Fruit fly (Drosophila melanogaster) whole organism, embryonic: ENCODE measurements around the gene CG10730.

Experiments
- Antp ChIP-seq: fragments of 200-800 bp; sonication (Bioruptor generic); optimal IDR thresholded peaks from 3 replicates; lab custom pipeline; 2016; ENCODE audit warnings: missing biosample characterization, missing genetic modification characterization
- CG10431 ChIP-seq: fragments of 200-800 bp; sonication (Bioruptor generic); optimal IDR thresholded peaks from 3 replicates; lab custom pipeline; 2018; ENCODE audit warnings: missing biosample characterization, mild to moderate bottlenecking, missing genetic modification characterization
- CG11247 ChIP-seq: fragments of 200-800 bp; sonication (Bioruptor generic); IDR thresholded peaks from 2 replicates; pipeline ENCODE4 v1.3.6; 2022; ENCODE audit warnings: missing biosample characterization, missing genetic modification characterization
- CG13287 ChIP-seq: fragments of 200-800 bp; sonication (Bioruptor generic); IDR thresholded peaks from 2 replicates; pipeline ENCODE4 v1.3.6; 2022; ENCODE audit warnings: missing biosample characterization, missing genetic modification characterization; ENCODE audit not compliant: partially characterized antibody
- CG15073 ChIP-seq: fragments of 200-800 bp; sonication (Bioruptor generic); optimal IDR thresholded peaks from 2 replicates; lab custom pipeline; 2016; ENCODE audit warnings: missing biosample characterization, missing genetic modification characterization
- CG17359 ChIP-seq: fragments of 200-800 bp; sonication (Bioruptor generic); optimal IDR thresholded peaks from 3 replicates; lab custom pipeline; 2018; ENCODE audit warnings: missing biosample characterization, mild to moderate bottlenecking, missing genetic modification characterization, moderate library complexity
- CG18262 ChIP-seq: fragments of 200-800 bp; optimal IDR thresholded peaks from 3 replicates; lab custom pipeline; 2019; ENCODE audit warnings: missing biosample characterization, mild to moderate bottlenecking, missing genetic modification characterization, moderate library complexity
- CG2199 ChIP-seq: fragments of 200-800 bp; sonication (Bioruptor generic); IDR thresholded peaks from 3 replicates; pipeline ENCODE4 v1.3.6; 2022; ENCODE audit warnings: missing biosample characterization, missing genetic modification characterization
- CG30403 ChIP-seq: fragments of 200-800 bp; sonication (Bioruptor generic); optimal IDR thresholded peaks from 3 replicates; lab custom pipeline; 2016; ENCODE audit warnings: missing biosample characterization, missing genetic modification characterization
- CG33213 ChIP-seq: fragments of 200-800 bp; sonication (Bioruptor generic); optimal IDR thresholded peaks from 3 replicates; lab custom pipeline; 2016; ENCODE audit warnings: missing biosample characterization, missing genetic modification characterization
- CG34422 ChIP-seq: fragments of 200-800 bp; sonication (Bioruptor generic); IDR thresholded peaks from 3 replicates; pipeline ENCODE4 v1.3.6; 2022; ENCODE audit warnings: missing biosample characterization, missing genetic modification characterization
- CG3847 ChIP-seq: fragments of 200-800 bp; sonication (Bioruptor generic); IDR thresholded peaks from 2 replicates; pipeline ENCODE4 v1.3.6; 2022; ENCODE audit warnings: missing biosample characterization, missing genetic modification characterization
- CG4282 ChIP-seq: fragments of 200-800 bp; sonication (Bioruptor generic); optimal IDR thresholded peaks from 2 replicates; lab custom pipeline; 2016; ENCODE audit warnings: missing biosample characterization, missing genetic modification characterization
- CG5180 ChIP-seq: fragments of 200-800 bp; sonication (Bioruptor generic); optimal IDR thresholded peaks from 3 replicates; lab custom pipeline; 2017; ENCODE audit warnings: missing biosample characterization, missing genetic modification characterization, mild to moderate bottlenecking, moderate library complexity, missing genetic modification reagents
- CG5245 ChIP-seq: fragments of 200-800 bp; sonication (Bioruptor generic); optimal IDR thresholded peaks from 3 replicates; lab custom pipeline; 2016; ENCODE audit warnings: missing biosample characterization, missing genetic modification characterization
- CG7963 ChIP-seq: fragments of 200-800 bp; sonication (Bioruptor generic); IDR thresholded peaks from 3 replicates; pipeline ENCODE4 v1.3.6; 2022; ENCODE audit warnings: missing biosample characterization, missing genetic modification characterization; ENCODE audit not compliant: partially characterized antibody
- CG8281 ChIP-seq: fragments of 200-800 bp; sonication (Bioruptor generic); optimal IDR thresholded peaks from 2 replicates; lab custom pipeline; 2018; ENCODE audit warnings: missing biosample characterization, mild to moderate bottlenecking, missing genetic modification characterization, moderate library complexity
- CkIIα-i1 ChIP-seq: fragments of 200-800 bp; sonication (Bioruptor generic); IDR thresholded peaks from 2 replicates; pipeline ENCODE4 v1.3.6; 2022; ENCODE audit warnings: missing biosample characterization, missing genetic modification characterization
- D ChIP-seq, 2 experiments: fragments of 200-800 bp in 1 of 2; fragments of >200 bp in 1 of 2; sonication (Bioruptor generic) in 1 of 2; optimal IDR thresholded peaks; 2 replicates in 1 of 2; 3 replicates in 1 of 2; lab custom pipeline; 2017; ENCODE audit warnings: mild to moderate bottlenecking in 1 of 2, missing biosample characterization in 1 of 2, missing genetic modification characterization in 1 of 2, missing genetic modification reagents in 1 of 2
- Fer1 ChIP-seq: fragments of 200-800 bp; sonication (Bioruptor generic); optimal IDR thresholded peaks from 2 replicates; lab custom pipeline; 2017; ENCODE audit warnings: missing biosample characterization, mild to moderate bottlenecking, missing genetic modification characterization
- Fer2 ChIP-seq: fragments of 200-800 bp; sonication (Bioruptor generic); optimal IDR thresholded peaks from 2 replicates; lab custom pipeline; 2018; ENCODE audit warnings: missing biosample characterization, mild to moderate bottlenecking, missing genetic modification characterization, moderate library complexity
- H15 ChIP-seq: fragments of 200-800 bp; sonication (Bioruptor generic); IDR thresholded peaks from 3 replicates; pipeline ENCODE4 v1.3.6; 2022; ENCODE audit warnings: missing biosample characterization, missing genetic modification characterization
- Hand ChIP-seq: fragments of 200-800 bp; sonication (Bioruptor generic); optimal IDR thresholded peaks from 2 replicates; lab custom pipeline; 2017; ENCODE audit warnings: mild to moderate bottlenecking, missing biosample characterization, missing genetic modification reagents, missing genetic modification characterization
- Hmr ChIP-seq: fragments of 200-800 bp; sonication (Bioruptor generic); optimal IDR thresholded peaks from 3 replicates; lab custom pipeline; 2017; ENCODE audit warnings: mild to moderate bottlenecking, missing biosample characterization, missing genetic modification reagents, missing genetic modification characterization
- Jarid2 ChIP-seq: fragments of 200-800 bp; sonication (Bioruptor generic); optimal IDR thresholded peaks from 3 replicates; lab custom pipeline; 2017; ENCODE audit warnings: mild to moderate bottlenecking, missing biosample characterization, missing genetic modification reagents, missing genetic modification characterization
- Sry-β ChIP-seq: fragments of 200-800 bp; sonication (Bioruptor generic); optimal IDR thresholded peaks from 2 replicates; lab custom pipeline; 2018; ENCODE audit warnings: missing biosample characterization, mild to moderate bottlenecking, missing genetic modification characterization, moderate library complexity
- bbx ChIP-seq: fragments of 200-800 bp; sonication (Bioruptor generic); IDR thresholded peaks from 2 replicates; pipeline ENCODE4 v1.3.6; 2022; ENCODE audit warnings: missing biosample characterization, missing genetic modification characterization; ENCODE audit not compliant: partially characterized antibody
- cas ChIP-seq: fragments of 200-800 bp; sonication (Bioruptor generic); IDR thresholded peaks from 2 replicates; pipeline ENCODE4 v1.3.6; 2022; ENCODE audit warnings: missing biosample characterization, missing genetic modification characterization
- crp ChIP-seq, 2 experiments: fragments of 200-800 bp; sonication (Bioruptor generic); optimal IDR thresholded peaks; 2 replicates in 1 of 2; 3 replicates in 1 of 2; lab custom pipeline; 2017; ENCODE audit warnings: missing biosample characterization in 2 of 2, missing genetic modification characterization in 2 of 2, mild to moderate bottlenecking in 1 of 2, moderate library complexity in 1 of 2
- dati ChIP-seq: fragments of 200-800 bp; sonication (Bioruptor generic); IDR thresholded peaks from 2 replicates; pipeline ENCODE4 v1.3.6; 2022; ENCODE audit warnings: missing biosample characterization, missing genetic modification characterization
- fd3F ChIP-seq: fragments of 200-800 bp; sonication (Bioruptor generic); optimal IDR thresholded peaks from 2 replicates; lab custom pipeline; 2018; ENCODE audit warnings: missing biosample characterization, mild to moderate bottlenecking, missing genetic modification characterization, moderate library complexity
- fru ChIP-seq: fragments of >200 bp; optimal IDR thresholded peaks from 2 replicates; lab custom pipeline; 2017
- gcm ChIP-seq: fragments of 200-800 bp; sonication (Bioruptor generic); optimal IDR thresholded peaks from 2 replicates; lab custom pipeline; 2019; ENCODE audit warnings: missing biosample characterization, mild to moderate bottlenecking, missing genetic modification characterization, moderate library complexity
- gem ChIP-seq: fragments of 200-800 bp; sonication (Bioruptor generic); optimal IDR thresholded peaks from 2 replicates; lab custom pipeline; 2019; ENCODE audit warnings: missing biosample characterization, mild to moderate bottlenecking, missing genetic modification characterization, moderate library complexity
- grau ChIP-seq: fragments of 200-800 bp; optimal IDR thresholded peaks from 3 replicates; lab custom pipeline; 2019; ENCODE audit warnings: missing biosample characterization, mild to moderate bottlenecking, missing genetic modification characterization, moderate library complexity
- jigr1 ChIP-seq: fragments of 200-800 bp; sonication (Bioruptor generic); IDR thresholded peaks from 3 replicates; pipeline ENCODE4 v1.3.6; 2022; ENCODE audit warnings: missing biosample characterization, missing genetic modification characterization
- nerfin-2 ChIP-seq: fragments of 200-800 bp; sonication (Bioruptor generic); IDR thresholded peaks from 2 replicates; pipeline ENCODE4 v1.3.6; 2022; ENCODE audit warnings: missing biosample characterization, missing genetic modification characterization; ENCODE audit not compliant: partially characterized antibody
- pan ChIP-seq, 4 experiments: fragments of >200 bp in 3 of 4; fragments of 200-800 bp in 1 of 4; sonication (Bioruptor generic) in 1 of 4; optimal IDR thresholded peaks in 3 of 4; IDR thresholded peaks in 1 of 4; 2 replicates each; pipeline versions ENCODE4 v1.3.6 to Lab custom; 2017 to 2022; ENCODE audit warnings: missing biosample characterization in 2 of 4, missing genetic modification characterization in 2 of 4, mixed read lengths in 1 of 4
- phol ChIP-seq: fragments of 200-800 bp; sonication (Bioruptor generic); optimal IDR thresholded peaks from 3 replicates; lab custom pipeline; 2018; ENCODE audit warnings: missing biosample characterization, mild to moderate bottlenecking, missing genetic modification characterization, moderate library complexity
- pros ChIP-seq: fragments of 200-800 bp; sonication (Bioruptor generic); optimal IDR thresholded peaks from 3 replicates; lab custom pipeline; 2019; ENCODE audit warnings: missing biosample characterization, mild to moderate bottlenecking, missing genetic modification characterization, moderate library complexity
- repo ChIP-seq: fragments of 200-800 bp; sonication (Bioruptor generic); optimal IDR thresholded peaks from 2 replicates; lab custom pipeline; 2016; ENCODE audit warnings: missing biosample characterization, missing genetic modification characterization
- scrt ChIP-seq: fragments of 200-800 bp; sonication (Bioruptor generic); optimal IDR thresholded peaks from 2 replicates; lab custom pipeline; 2018; ENCODE audit warnings: missing biosample characterization, mild to moderate bottlenecking, missing genetic modification characterization, moderate library complexity
- sob ChIP-seq: fragments of 200-800 bp; sonication (Bioruptor generic); IDR thresholded peaks from 2 replicates; pipeline ENCODE4 v1.3.6; 2022; ENCODE audit warnings: missing biosample characterization, missing genetic modification characterization
- tll ChIP-seq, 2 experiments: fragments of 200-800 bp in 1 of 2; fragments of >200 bp in 1 of 2; sonication (Bioruptor generic) in 1 of 2; optimal IDR thresholded peaks; 2 replicates each; lab custom pipeline; 2017 to 2019; ENCODE audit warnings: missing biosample characterization in 2 of 2, missing genetic modification characterization in 2 of 2, mild to moderate bottlenecking in 1 of 2, moderate library complexity in 1 of 2
- ttk ChIP-seq: fragments of 200-800 bp; sonication (Bioruptor generic); IDR thresholded peaks from 2 replicates; pipeline ENCODE4 v2.1.2; 2022; ENCODE audit warnings: missing biosample characterization, missing genetic modification characterization
- wor ChIP-seq: fragments of 200-800 bp; sonication (Bioruptor generic); IDR thresholded peaks from 2 replicates; pipeline ENCODE4 v1.3.6; 2022; ENCODE audit warnings: missing biosample characterization, missing genetic modification characterization

The CG10730 gene

dm6 chr2L:20084785-20085555 is 13.0 kb upstream of the CG10730 start, which contains the start of gene fok (continued):
- TF ChIP-seq CG33213 (GFP tag; lab: Kevin White, UChicago) (peak; percentile 92), jigr1 (GFP tag; lab: Robert Waterston, UW) (peak; percentile 73; the same call in 2 of the 3 replicates), Antp (GFP tag; lab: Kevin White, UChicago) (peak; percentile 93), repo (GFP tag; lab: Kevin White, UChicago) (peak; percentile 87), CG4282 (GFP tag; lab: Kevin White, UChicago) (peak; percentile 84), CG11247 (GFP tag; lab: Robert Waterston, UW) (peak; percentile 98), phol (tag; lab: Kevin White, UChicago) (peak; percentile 93), CG17359 (tag; lab: Kevin White, UChicago) (peak; percentile 96), H15 (GFP tag; lab: Robert Waterston, UW) (peak; percentile 87), bbx (GFP tag; lab: Robert Waterston, UW) (peak; percentile 55; the same call in 1 of the 2 replicates), CkIIα-i1 (GFP tag; lab: Robert Waterston, UW) (no peak), CG30403 (GFP tag; lab: Kevin White, UChicago) (peak; percentile 97), CG15073 (GFP tag; lab: Kevin White, UChicago) (peak; percentile 70), Hand (GFP tag; lab: Kevin White, UChicago) (peak; percentile 97), Sry-β (GFP tag; lab: Kevin White, UChicago) (peak; percentile 52), fru (lab: Kevin White, UChicago) (no peak), scrt (GFP tag; lab: Kevin White, UChicago) (peak; percentile 95), CG5180 (GFP tag; lab: Kevin White, UChicago) (peak; percentile 92), CG5245 (GFP tag; lab: Kevin White, UChicago) (peak; percentile 90), grau (tag; lab: Kevin White, UChicago) (peak; percentile 96), Fer1 (GFP tag; lab: Kevin White, UChicago) (peak; percentile 99), dati (GFP tag; lab: Robert Waterston, UW) (peak; percentile 45; the same call in 1 of the 2 replicates), gem (tag; lab: Kevin White, UChicago) (peak; percentile 98), CG10431 (GFP tag; lab: Kevin White, UChicago) (peak; percentile 89), CG3847 (GFP tag; lab: Robert Waterston, UW) (peak; percentile 95), sob (peak; percentile 98), D (optimal IDR thresholded peaks at IDR 0.05; lab: Kevin White, UChicago) (no peak), D (GFP tag; optimal IDR thresholded peaks at IDR 0.05; lab: Kevin White, UChicago) (peak; percentile 97), gcm (GFP tag; lab: Kevin White, UChicago) (peak; percentile 98), Fer2 (peak; percentile 95), wor (peak; percentile 91), ttk (GFP tag; lab: Robert Waterston, UW) (peak; percentile 91), crp (GFP tag; optimal IDR thresholded peaks at IDR 0.05; lab: Kevin White, UChicago) (peak in 1 of 2 experiments; percentile 67), cas (GFP tag; lab: Robert Waterston, UW) (peak; percentile 82), CG2199 (GFP tag; lab: Robert Waterston, UW) (peak; percentile 82; the same call in 2 of the 3 replicates), CG34422 (GFP tag; lab: Robert Waterston, UW) (peak; percentile 93), Jarid2 (GFP tag; lab: Kevin White, UChicago) (peak; percentile 82), Hmr (GFP tag; lab: Kevin White, UChicago) (peak; percentile 98), CG7963 (no peak), CG18262 (tag; lab: Kevin White, UChicago) (peak; percentile 98), pan (optimal IDR thresholded peaks at IDR 0.05; lab: Kevin White, UChicago) (no peak), pan (GFP tag; optimal IDR thresholded peaks at IDR 0.05 in 1 of 2, IDR thresholded peaks at IDR 0.05 in 1 of 2) (peak in 1 of 2 experiments; percentile 94), tll (GFP tag; optimal IDR thresholded peaks at IDR 0.05; lab: Kevin White, UChicago) (peak in 1 of 2 experiments; percentile 23), nerfin-2 (GFP tag; lab: Robert Waterston, UW) (no peak; the same call in 1 of the 2 replicates), CG8281 (tag; lab: Kevin White, UChicago) (peak; percentile 87), pros (GFP tag; lab: Kevin White, UChicago) (peak; percentile 91), fd3F (peak; percentile 93), CG13287 (GFP tag; lab: Robert Waterston, UW) (peak; percentile 26; the same call in 1 of the 2 replicates)
